Worm (Caenorhabditis elegans) whole organism, young adult: ENCODE results near the gene ZK822.1.

ENCODE experiments used
- B0035.1 ChIP-seq: sonication (generic microtip); optimal IDR thresholded peaks from 2 replicates; lab custom pipeline; 2016; ENCODE audit warnings: missing genetic modification characterization, mild to moderate bottlenecking, missing compliant biosample characterization, missing genotype, missing genetic modification reagents
- Y79H2A.3 ChIP-seq: fragments of 200-800 bp; sonication (Bioruptor generic); conservative IDR thresholded peaks from 2 replicates; pipeline ENCODE4 v1.3.6; 2022; ENCODE audit warnings: missing genetic modification reagents, missing genetic modification characterization, missing compliant biosample characterization
- ceh-100 ChIP-seq: fragments of 200-800 bp; sonication (Bioruptor generic); IDR thresholded peaks from 2 replicates; pipeline ENCODE4 v1.3.6; 2022; ENCODE audit warnings: missing genetic modification reagents, missing genetic modification characterization, missing compliant biosample characterization
- nhr-90 ChIP-seq: sonication (generic microtip); optimal IDR thresholded peaks from 2 replicates; lab custom pipeline; 2016; ENCODE audit warnings: missing genotype, mild to moderate bottlenecking, missing genetic modification characterization, missing compliant biosample characterization

ce11 chrIV:11903676-11904075 lies 18.3 kb downstream of the ZK822.1 start:
- TF ChIP-seq ceh-100 (GFP tag; lab: Robert Waterston, UW) (no peak), Y79H2A.3 (no peak), B0035.1 (tag; lab: Kevin White, UChicago) (no peak), nhr-90 (no peak)
